Fruit fly (Drosophila melanogaster) whole organism, embryonic: Measurements from ENCODE around the gene gish.

Source experiments
- Abd-B ChIP-seq: fragments of 200-800 bp; sonication (Bioruptor generic); optimal IDR thresholded peaks from 2 replicates; lab custom pipeline; 2018; ENCODE audit warnings: missing biosample characterization, mild to moderate bottlenecking, missing genetic modification characterization, moderate library complexity
- Aef1 ChIP-seq: fragments of 200-800 bp; sonication (Bioruptor generic); IDR thresholded peaks from 3 replicates; pipeline ENCODE4 v1.3.6; 2022; ENCODE audit warnings: missing biosample characterization, missing genetic modification characterization
- B-H2 ChIP-seq: fragments of 200-800 bp; sonication (Bioruptor generic); optimal IDR thresholded peaks from 2 replicates; lab custom pipeline; 2018; ENCODE audit warnings: missing biosample characterization, mild to moderate bottlenecking, missing genetic modification characterization
- Bgb ChIP-seq: fragments of 200-800 bp; sonication (Bioruptor generic); IDR thresholded peaks from 2 replicates; pipeline ENCODE4 v1.3.6; 2022; ENCODE audit warnings: missing biosample characterization, missing genetic modification characterization; ENCODE audit not compliant: partially characterized antibody
- Bteb2 ChIP-seq: fragments of 200-800 bp; sonication (Bioruptor generic); optimal IDR thresholded peaks from 2 replicates; lab custom pipeline; 2016; ENCODE audit warnings: missing biosample characterization, missing genetic modification characterization
- C15 ChIP-seq: fragments of 200-800 bp; sonication (Bioruptor generic); IDR thresholded peaks from 3 replicates; pipeline ENCODE4 v1.3.6; 2022; ENCODE audit warnings: missing biosample characterization, missing genetic modification characterization
- CG10267 ChIP-seq: fragments of 200-800 bp; sonication (Bioruptor generic); optimal IDR thresholded peaks from 2 replicates; lab custom pipeline; 2018; ENCODE audit warnings: missing biosample characterization, mild to moderate bottlenecking, missing genetic modification characterization, moderate library complexity
- CG10979 ChIP-seq: fragments of 200-800 bp; sonication (Bioruptor generic); optimal IDR thresholded peaks from 2 replicates; lab custom pipeline; 2018; ENCODE audit warnings: missing biosample characterization, mild to moderate bottlenecking, missing genetic modification characterization, moderate library complexity
- CG13287 ChIP-seq: fragments of 200-800 bp; sonication (Bioruptor generic); IDR thresholded peaks from 2 replicates; pipeline ENCODE4 v1.3.6; 2022; ENCODE audit warnings: missing biosample characterization, missing genetic modification characterization; ENCODE audit not compliant: partially characterized antibody
- CG1603 ChIP-seq: fragments of 200-800 bp; sonication (Bioruptor generic); optimal IDR thresholded peaks from 2 replicates; lab custom pipeline; 2019; ENCODE audit warnings: missing biosample characterization, mild to moderate bottlenecking, missing genetic modification characterization, moderate library complexity
- CG1647 ChIP-seq: fragments of 200-800 bp; sonication (Bioruptor generic); optimal IDR thresholded peaks from 3 replicates; lab custom pipeline; 2016; ENCODE audit warnings: missing biosample characterization, missing genetic modification characterization
- CG32767 ChIP-seq: fragments of 200-800 bp; sonication (Bioruptor generic); IDR thresholded peaks from 2 replicates; pipeline ENCODE4 v1.3.6; 2022; ENCODE audit warnings: missing biosample characterization, missing genetic modification characterization
- CG33557 ChIP-seq: fragments of 200-800 bp; sonication (Bioruptor generic); optimal IDR thresholded peaks from 2 replicates; lab custom pipeline; 2019; ENCODE audit warnings: missing biosample characterization, mild to moderate bottlenecking, missing genetic modification characterization, moderate library complexity
- CG5180 ChIP-seq: fragments of 200-800 bp; sonication (Bioruptor generic); optimal IDR thresholded peaks from 3 replicates; lab custom pipeline; 2017; ENCODE audit warnings: missing biosample characterization, missing genetic modification characterization, mild to moderate bottlenecking, moderate library complexity, missing genetic modification reagents
- CG6791 ChIP-seq: fragments of 200-800 bp; sonication (Bioruptor generic); IDR thresholded peaks from 3 replicates; pipeline ENCODE4 v1.3.6; 2022; ENCODE audit warnings: missing biosample characterization, missing genetic modification characterization; ENCODE audit not compliant: partially characterized antibody
- CG8290 ChIP-seq, 3 experiments: fragments of 200-800 bp; sonication (Bioruptor generic); optimal IDR thresholded peaks; 2 replicates each; lab custom pipeline; 2016 to 2019; ENCODE audit warnings: missing biosample characterization in 3 of 3, missing genetic modification characterization in 3 of 3, mild to moderate bottlenecking in 2 of 3, moderate library complexity in 1 of 3
- CoRest ChIP-seq: fragments of 200-800 bp; sonication (Bioruptor generic); optimal IDR thresholded peaks from 3 replicates; lab custom pipeline; 2018; ENCODE audit warnings: missing biosample characterization, mild to moderate bottlenecking, missing genetic modification characterization, moderate library complexity
- CrebB ChIP-seq: fragments of 200-800 bp; sonication (Bioruptor generic); optimal IDR thresholded peaks from 3 replicates; lab custom pipeline; 2018; ENCODE audit warnings: missing biosample characterization, mild to moderate bottlenecking, missing genetic modification characterization
- Doc2 ChIP-seq: fragments of 200-800 bp; sonication (Bioruptor generic); IDR thresholded peaks from 2 replicates; pipeline ENCODE4 v1.3.6; 2022; ENCODE audit warnings: missing biosample characterization, missing genetic modification characterization
- Dp ChIP-seq: fragments of 200-800 bp; sonication (Bioruptor generic); optimal IDR thresholded peaks from 2 replicates; lab custom pipeline; 2018; ENCODE audit warnings: missing biosample characterization, mild to moderate bottlenecking, missing genetic modification characterization, moderate library complexity
- Ets97D ChIP-seq: fragments of 200-800 bp; sonication (Bioruptor generic); optimal IDR thresholded peaks from 3 replicates; lab custom pipeline; 2016; ENCODE audit warnings: missing biosample characterization, missing genetic modification characterization
- Fer1 ChIP-seq: fragments of 200-800 bp; sonication (Bioruptor generic); optimal IDR thresholded peaks from 2 replicates; lab custom pipeline; 2017; ENCODE audit warnings: missing biosample characterization, mild to moderate bottlenecking, missing genetic modification characterization
- Hr78 ChIP-seq, 2 experiments: fragments of 200-800 bp in 1 of 2; fragments of >200 bp in 1 of 2; sonication (Bioruptor generic) in 1 of 2; optimal IDR thresholded peaks; 2 replicates each; lab custom pipeline; 2017 to 2019; ENCODE audit warnings: missing biosample characterization in 2 of 2, missing genetic modification characterization in 2 of 2, mild to moderate bottlenecking in 1 of 2, moderate library complexity in 1 of 2
- Hsf ChIP-seq: fragments of 200-800 bp; sonication (Bioruptor generic); optimal IDR thresholded peaks from 3 replicates; lab custom pipeline; 2016; ENCODE audit warnings: missing biosample characterization, missing genetic modification characterization
- MBD-R2 ChIP-seq: fragments of 200-800 bp; sonication (Bioruptor generic); IDR thresholded peaks from 2 replicates; pipeline ENCODE4 v1.3.6; 2022; ENCODE audit warnings: missing biosample characterization, missing genetic modification characterization
- Oaz ChIP-seq: fragments of 200-800 bp; sonication (Bioruptor generic); IDR thresholded peaks from 2 replicates; pipeline ENCODE4 v1.3.6; 2022; ENCODE audit warnings: missing biosample characterization, missing genetic modification characterization
- Oli ChIP-seq: fragments of 200-800 bp; sonication (Bioruptor generic); optimal IDR thresholded peaks from 2 replicates; lab custom pipeline; 2018; ENCODE audit warnings: missing biosample characterization, mild to moderate bottlenecking, missing genetic modification characterization, moderate library complexity
- Sry-δ ChIP-seq: fragments of 200-800 bp; sonication (Bioruptor generic); optimal IDR thresholded peaks from 2 replicates; lab custom pipeline; 2016; ENCODE audit warnings: missing biosample characterization, missing genetic modification characterization
- TFAM ChIP-seq: fragments of 200-800 bp; sonication (Bioruptor generic); optimal IDR thresholded peaks from 2 replicates; lab custom pipeline; 2017; ENCODE audit warnings: missing biosample characterization, missing genetic modification characterization, inconsistent platforms
- Vsx1 ChIP-seq: fragments of 200-800 bp; sonication (Bioruptor generic); optimal IDR thresholded peaks from 2 replicates; lab custom pipeline; 2017; ENCODE audit warnings: missing biosample characterization, mild to moderate bottlenecking, missing genetic modification characterization, missing genetic modification reagents
- bigmax ChIP-seq: fragments of 200-800 bp; sonication (Bioruptor generic); optimal IDR thresholded peaks from 2 replicates; lab custom pipeline; 2018; ENCODE audit warnings: missing biosample characterization, mild to moderate bottlenecking, missing genetic modification characterization
- cas ChIP-seq: fragments of 200-800 bp; sonication (Bioruptor generic); IDR thresholded peaks from 2 replicates; pipeline ENCODE4 v1.3.6; 2022; ENCODE audit warnings: missing biosample characterization, missing genetic modification characterization
- cato ChIP-seq: fragments of 200-800 bp; sonication (Bioruptor generic); optimal IDR thresholded peaks from 2 replicates; lab custom pipeline; 2016; ENCODE audit warnings: missing biosample characterization, missing genetic modification characterization, borderline replicate concordance
- chinmo ChIP-seq: fragments of 200-800 bp; sonication (Bioruptor generic); IDR thresholded peaks from 4 replicates; pipeline ENCODE4 v1.3.6; 2022; ENCODE audit warnings: missing biosample characterization, missing genetic modification characterization; ENCODE audit not compliant: partially characterized antibody
- fu2 ChIP-seq: fragments of 200-800 bp; sonication (Bioruptor generic); optimal IDR thresholded peaks from 2 replicates; lab custom pipeline; 2016; ENCODE audit warnings: missing biosample characterization, missing genetic modification characterization
- gro ChIP-seq: fragments of 200-800 bp; sonication (Bioruptor generic); optimal IDR thresholded peaks from 2 replicates; lab custom pipeline; 2016; ENCODE audit warnings: missing biosample characterization, missing genetic modification characterization
- h ChIP-seq: fragments of >200 bp; optimal IDR thresholded peaks from 2 replicates; lab custom pipeline; 2017
- hb ChIP-seq: fragments of 200-800 bp; sonication (Bioruptor generic); IDR thresholded peaks from 3 replicates; pipeline ENCODE4 v1.3.6; 2022; ENCODE audit warnings: missing biosample characterization, missing genetic modification characterization; ENCODE audit not compliant: partially characterized antibody
- her ChIP-seq: fragments of 200-800 bp; sonication (Bioruptor generic); optimal IDR thresholded peaks from 2 replicates; lab custom pipeline; 2016; ENCODE audit warnings: missing biosample characterization, missing genetic modification characterization
- jigr1 ChIP-seq: fragments of 200-800 bp; sonication (Bioruptor generic); IDR thresholded peaks from 3 replicates; pipeline ENCODE4 v1.3.6; 2022; ENCODE audit warnings: missing biosample characterization, missing genetic modification characterization
- jumu ChIP-seq: fragments of 200-800 bp; sonication (Bioruptor generic); optimal IDR thresholded peaks from 3 replicates; lab custom pipeline; 2016; ENCODE audit warnings: missing biosample characterization, missing genetic modification characterization
- kay ChIP-seq: fragments of 200-800 bp; sonication (Bioruptor generic); optimal IDR thresholded peaks from 2 replicates; lab custom pipeline; 2016; ENCODE audit warnings: missing biosample characterization, missing genetic modification characterization
- lbe ChIP-seq: fragments of 200-800 bp; sonication (Bioruptor generic); optimal IDR thresholded peaks from 2 replicates; lab custom pipeline; 2016; ENCODE audit warnings: missing biosample characterization, mild to moderate bottlenecking, missing genetic modification characterization
- nmo ChIP-seq: fragments of 200-800 bp; sonication (Bioruptor generic); optimal IDR thresholded peaks from 2 replicates; lab custom pipeline; 2018; ENCODE audit warnings: missing biosample characterization, mild to moderate bottlenecking, missing genetic modification characterization, moderate library complexity
- nom ChIP-seq: fragments of 200-800 bp; sonication (Bioruptor generic); optimal IDR thresholded peaks from 2 replicates; lab custom pipeline; 2017; ENCODE audit warnings: missing biosample characterization, missing genetic modification characterization, mild to moderate bottlenecking, moderate library complexity, missing genetic modification reagents
- tin ChIP-seq: fragments of 200-800 bp; sonication (Bioruptor generic); optimal IDR thresholded peaks from 3 replicates; lab custom pipeline; 2016; ENCODE audit warnings: missing biosample characterization, missing genetic modification characterization
- trh ChIP-seq: fragments of 200-800 bp; sonication (Bioruptor generic); optimal IDR thresholded peaks from 2 replicates; lab custom pipeline; 2016; ENCODE audit warnings: missing biosample characterization, missing genetic modification characterization
- zen2 ChIP-seq: fragments of 200-800 bp; sonication (Bioruptor generic); IDR thresholded peaks from 3 replicates; pipeline ENCODE4 v1.3.6; 2022; ENCODE audit warnings: missing biosample characterization, missing genetic modification characterization; ENCODE audit not compliant: partially characterized antibody
- zf30C ChIP-seq: fragments of 200-800 bp; sonication (Bioruptor generic); optimal IDR thresholded peaks from 3 replicates; lab custom pipeline; 2018; ENCODE audit warnings: missing biosample characterization, mild to moderate bottlenecking, missing genetic modification characterization

The gish gene

DNA sequence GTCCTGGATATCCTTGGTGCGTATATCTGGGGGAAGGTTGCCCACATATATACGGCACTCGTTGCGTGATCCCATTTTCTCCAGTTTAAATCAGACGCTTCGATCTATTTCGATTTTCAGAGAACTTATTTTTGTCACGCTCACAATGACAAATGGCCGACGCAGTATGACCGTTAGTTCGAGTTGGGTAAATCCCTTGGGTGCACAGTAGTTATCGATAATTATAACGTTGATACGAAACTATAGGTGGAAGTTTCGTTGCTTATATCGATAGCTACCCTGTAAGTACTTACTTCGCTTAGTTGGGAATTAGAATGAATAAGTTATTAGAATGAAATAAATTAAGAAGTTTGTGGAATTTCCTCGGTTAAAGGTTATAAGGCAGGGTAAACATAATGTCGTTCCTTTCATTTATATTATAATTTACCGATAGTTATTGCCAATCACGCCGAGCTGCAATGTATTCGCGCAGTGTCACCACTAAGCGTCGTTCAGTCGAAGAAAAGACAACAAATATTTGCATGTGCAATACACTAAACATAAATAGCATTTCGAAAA, 69.6 kb downstream of the gish start, which contains the start of the genes SF2 and pad (continued):
- TF ChIP-seq Oli (peak; percentile 65), CG13287 (GFP tag; lab: Robert Waterston, UW) (peak; percentile 96), nom (peak; percentile 33), zen2 (GFP tag; lab: Robert Waterston, UW) (peak; percentile 81; the same call in 2 of the 3 replicates), fu2 (GFP tag; lab: Kevin White, UChicago) (peak; percentile 77), jumu (peak; percentile 73), Fer1 (peak; percentile 78), hb (peak; percentile 92), TFAM (no peak), B-H2 (GFP tag; lab: Kevin White, UChicago) (peak; percentile 84), cato (GFP tag; lab: Kevin White, UChicago) (peak; percentile 46), CG8290 (GFP tag; optimal IDR thresholded peaks at IDR 0.05; lab: Kevin White, UChicago) (peak; percentile 83), CG8290 (tag; optimal IDR thresholded peaks at IDR 0.05; lab: Kevin White, UChicago) (peak in 1 of 2 experiments; percentile 34), h (lab: Kevin White, UChicago) (no peak), nmo (GFP tag; lab: Kevin White, UChicago) (peak; percentile 91), CG33557 (GFP tag; lab: Kevin White, UChicago) (peak; percentile 78), Hr78 (GFP tag; optimal IDR thresholded peaks at IDR 0.05; lab: Kevin White, UChicago) (no peak), Doc2 (GFP tag; lab: Robert Waterston, UW) (no peak), her (no peak), gro (GFP tag; lab: Kevin White, UChicago) (peak; percentile 81), Vsx1 (peak; percentile 61), CrebB (no peak), CG1603 (tag; lab: Kevin White, UChicago) (peak; percentile 45), Hsf (GFP tag; lab: Kevin White, UChicago) (peak; percentile 88), kay (GFP tag; lab: Kevin White, UChicago) (peak; percentile 65), Bteb2 (GFP tag; lab: Kevin White, UChicago) (peak; percentile 83), CG32767 (peak; percentile 16), CoRest (peak; percentile 89), CG10267 (tag; lab: Kevin White, UChicago) (peak; percentile 82), Ets97D (peak; percentile 75), CG5180 (GFP tag; lab: Kevin White, UChicago) (peak; percentile 31), cas (GFP tag; lab: Robert Waterston, UW) (no peak), tin (GFP tag; lab: Kevin White, UChicago) (peak; percentile 88), CG1647 (GFP tag; lab: Kevin White, UChicago) (peak; percentile 78), C15 (no peak), CG10979 (peak; percentile 65), Abd-B (GFP tag; lab: Kevin White, UChicago) (peak; percentile 84), zf30C (GFP tag; lab: Kevin White, UChicago) (no peak), Aef1 (GFP tag; lab: Robert Waterston, UW) (peak; percentile 82; the same call in 2 of the 3 replicates), CG6791 (GFP tag; lab: Robert Waterston, UW) (peak; percentile 80), jigr1 (no peak; the same call in 2 of the 3 replicates), Oaz (GFP tag; lab: Robert Waterston, UW) (peak; percentile 55), bigmax (no peak), MBD-R2 (peak; percentile 74), trh (peak; percentile 59), chinmo (GFP tag; lab: Robert Waterston, UW) (peak; percentile 94), Sry-δ (GFP tag; lab: Kevin White, UChicago) (peak; percentile 98), Bgb (peak; percentile 90), Dp (peak; percentile 29), lbe (GFP tag; lab: Kevin White, UChicago) (peak; percentile 82)
